Fruit fly (Drosophila melanogaster): ENCODE results near the gene CG42354.

Gene CG42354

DNA sequence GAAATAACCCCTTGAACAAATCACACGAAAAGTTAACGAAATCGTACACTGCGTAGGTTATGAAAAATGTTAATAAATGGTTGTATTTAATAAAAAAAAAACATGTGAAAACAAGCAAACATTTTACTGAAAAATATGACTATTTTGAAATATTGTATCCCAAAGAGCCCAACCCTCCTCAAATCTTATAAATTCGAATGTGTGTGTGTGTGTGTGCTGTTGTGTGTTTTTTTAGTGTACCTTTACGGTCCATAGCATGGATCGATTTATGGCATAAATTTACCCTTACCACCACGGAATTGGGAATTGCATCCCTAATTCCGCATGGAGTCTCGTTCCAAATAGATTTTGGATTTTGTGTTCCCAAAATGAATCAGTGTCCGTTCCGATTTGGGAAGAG lies 1.3 kb downstream of the CG42354 start (continued):
- TF ChIP-seq CG14441 (GFP tag; IDR thresholded peaks at IDR 0.05) (peak; percentile 56), CG6689 (GFP tag; IDR thresholded peaks at IDR 0.05) (peak; percentile 58), Meics (GFP tag; optimal IDR thresholded peaks at IDR 0.05) (peak; percentile 1), row (GFP tag; IDR thresholded peaks at IDR 0.05) (peak; percentile 66), CG2875 (GFP tag; optimal IDR thresholded peaks at IDR 0.05) (peak; percentile 24), pros (GFP tag; optimal IDR thresholded peaks at IDR 0.05) (no peak), CG4820 (GFP tag; optimal IDR thresholded peaks at IDR 0.05) (peak; percentile 31), prd (optimal IDR thresholded peaks at IDR 0.05) (no peak), prd (GFP tag; IDR thresholded peaks at IDR 0.05) (peak; percentile 74), Nf-YA (GFP tag; IDR thresholded peaks at IDR 0.05) (no peak), E2f1 (GFP tag; IDR thresholded peaks at IDR 0.05) (0 out of 2 replicates have a peak, but pooled peaks have one; percentile 30), phol (tag; optimal IDR thresholded peaks at IDR 0.05) (peak; percentile 28), CG4424 (GFP tag; optimal IDR thresholded peaks at IDR 0.05) (peak; percentile 22), Trl (optimal IDR thresholded peaks at IDR 0.05) (no peak), Trl (GFP tag; optimal IDR thresholded peaks at IDR 0.05) (peak; percentile 41), tio (GFP tag; optimal IDR thresholded peaks at IDR 0.05) (peak; percentile 44), tgo (GFP tag; IDR thresholded peaks at IDR 0.05) (peak; percentile 68), Hmx (GFP tag; optimal IDR thresholded peaks at IDR 0.05) (peak; percentile 21), CG1602 (GFP tag; optimal IDR thresholded peaks at IDR 0.05) (peak; percentile 33), Dbx (GFP tag; IDR thresholded peaks at IDR 0.05) (peak; percentile 37; the same call in 1 of the 3 replicates), mam (GFP tag; optimal IDR thresholded peaks at IDR 0.05) (peak; percentile 52), jumu (GFP tag; optimal IDR thresholded peaks at IDR 0.05) (peak; percentile 36), CG13287 (GFP tag; IDR thresholded peaks at IDR 0.05; ENCODE audit: partially characterized antibody) (no peak), CG2202 (tag; optimal IDR thresholded peaks at IDR 0.05) (peak; percentile 21), BtbVII (GFP tag; optimal IDR thresholded peaks at IDR 0.05) (no peak)

DNA sequence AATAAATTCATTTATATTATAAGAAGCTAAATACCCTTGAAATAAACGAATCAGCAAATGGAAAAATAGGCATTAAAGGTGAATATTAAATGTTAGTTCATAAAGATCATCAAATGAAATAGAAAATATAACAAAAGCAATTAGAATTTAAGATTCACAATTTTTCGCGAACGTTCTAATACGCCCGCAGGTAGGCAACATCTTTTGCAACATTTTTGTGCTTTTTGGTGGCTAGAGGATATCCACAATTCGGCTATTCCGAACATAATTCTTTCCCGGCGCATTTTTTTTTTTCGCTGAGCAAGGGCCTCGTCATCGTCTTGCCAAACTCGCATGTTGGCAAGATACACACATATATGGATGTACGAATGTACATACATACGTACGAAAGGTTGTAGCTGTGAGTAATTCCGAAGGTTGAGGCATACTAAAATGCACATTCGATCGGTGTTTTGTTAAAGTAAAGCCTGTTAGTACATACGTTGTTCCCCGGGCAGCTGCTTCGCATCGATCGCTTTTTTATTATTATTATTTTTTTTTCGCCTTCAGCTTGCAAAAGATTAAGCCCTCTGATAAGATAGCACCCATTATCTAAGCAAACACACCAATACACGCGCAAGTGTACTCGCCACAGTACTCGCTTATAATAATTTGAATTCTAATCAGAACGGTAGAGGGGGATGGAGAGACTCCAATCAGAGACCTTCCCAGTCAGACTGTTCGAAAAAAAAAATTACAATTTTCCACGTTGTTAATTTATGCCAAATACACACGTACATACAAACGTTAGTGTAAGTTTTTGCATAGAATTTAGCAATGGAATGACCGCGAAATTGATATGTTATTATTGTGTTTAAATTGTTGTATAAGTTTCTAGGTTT lies 2.2 kb downstream of the CG42354 start:
- TF ChIP-seq wdn (GFP tag; IDR thresholded peaks at IDR 0.05) (0 out of 2 replicates have a peak, but pooled peaks have one; percentile 38), CG2120 (GFP tag; optimal IDR thresholded peaks at IDR 0.05) (peak; percentile 64), dmrt99B (tag; optimal IDR thresholded peaks at IDR 0.05) (peak; percentile 14), CG14014 (GFP tag; IDR thresholded peaks at IDR 0.05) (peak; percentile 45; the same call in 1 of the 2 replicates), CG15269 (tag; optimal IDR thresholded peaks at IDR 0.05) (peak; percentile 36), p53 (GFP tag; optimal IDR thresholded peaks at IDR 0.05) (no peak), GATAe (GFP tag; conservative IDR thresholded peaks at IDR 0.05) (peak; percentile 24; the same call in 1 of the 2 replicates), caup (GFP tag; optimal IDR thresholded peaks at IDR 0.05; ENCODE audit: severe bottlenecking) (peak; percentile 2), Hr3 (GFP tag; optimal IDR thresholded peaks at IDR 0.05) (no peak), bbx (GFP tag; IDR thresholded peaks at IDR 0.05; ENCODE audit: partially characterized antibody) (no peak), fu2 (GFP tag; optimal IDR thresholded peaks at IDR 0.05) (peak; percentile 4), CG7839 (tag; optimal IDR thresholded peaks at IDR 0.05) (peak; percentile 56), pita (GFP tag; optimal IDR thresholded peaks at IDR 0.05) (no peak), Dip3 (GFP tag; optimal IDR thresholded peaks at IDR 0.05) (peak; percentile 51), Hmx (GFP tag; optimal IDR thresholded peaks at IDR 0.05) (peak; percentile 15), PHDP (tag; optimal IDR thresholded peaks at IDR 0.05) (peak; percentile 22), CG12769 (tag; optimal IDR thresholded peaks at IDR 0.05) (peak; percentile 14), Xbp1 (GFP tag; optimal IDR thresholded peaks at IDR 0.05) (peak; percentile 21), mirr (GFP tag; optimal IDR thresholded peaks at IDR 0.05) (peak; percentile 25), sug (tag; optimal IDR thresholded peaks at IDR 0.05) (peak; percentile 34), sim (GFP tag; IDR thresholded peaks at IDR 0.05) (no peak), CG17361 (GFP tag; IDR thresholded peaks at IDR 0.05) (no peak), CG3995 (GFP tag; optimal IDR thresholded peaks at IDR 0.05) (no peak), Dbx (GFP tag; IDR thresholded peaks at IDR 0.05) (peak; percentile 66; the same call in 1 of the 3 replicates), esg (GFP tag; conservative IDR thresholded peaks at IDR 0.05) (0 out of 2 replicates have a peak, but pooled peaks have one; percentile 19), CG18619 (GFP tag; optimal IDR thresholded peaks at IDR 0.05) (peak; percentile 11), CG12155 (GFP tag; optimal IDR thresholded peaks at IDR 0.05) (peak; percentile 24)
